Fruit fly (Drosophila melanogaster): ENCODE data around the gene Arts.

Gene Arts

DNA sequence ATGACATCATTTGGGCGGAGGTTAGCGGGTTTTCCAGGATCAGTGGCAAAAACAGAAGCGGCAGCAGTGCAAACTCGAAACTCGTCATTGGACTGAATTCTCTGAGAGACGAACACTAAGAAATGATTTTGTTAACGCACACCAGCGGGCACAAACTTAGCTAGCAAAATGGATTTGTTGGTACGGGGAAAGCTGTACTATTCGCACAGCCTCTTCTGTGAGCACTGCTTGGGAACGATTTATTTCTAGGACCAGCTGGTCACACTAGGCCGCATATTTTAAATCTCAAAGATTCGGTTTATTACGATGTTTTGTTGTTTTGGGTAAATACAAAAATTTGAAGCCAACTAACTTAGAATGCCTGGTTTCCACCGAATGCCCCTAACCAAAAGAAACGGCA, 6.5 kb downstream of the Arts start, which contains the start of gene CG4098 (continued):
- TF ChIP-seq CG14050 (GFP tag; IDR thresholded peaks at IDR 0.05): peak; percentile 51; the same call in 2 of the 3 replicates
- peak; percentile 10 for TF ChIP-seq ftz-f1 (GFP tag; optimal IDR thresholded peaks at IDR 0.05)
- TF ChIP-seq bsh (GFP tag; optimal IDR thresholded peaks at IDR 0.05): peak in 1 of 2 experiments; percentile 47
- TF ChIP-seq CG12155 (GFP tag; optimal IDR thresholded peaks at IDR 0.05): peak; percentile 58
- TF ChIP-seq D19B (GFP tag; optimal IDR thresholded peaks at IDR 0.05): no peak
- peak; percentile 1 for TF ChIP-seq Oli (tag; optimal IDR thresholded peaks at IDR 0.05)
- TF ChIP-seq CG9437 (GFP tag; optimal IDR thresholded peaks at IDR 0.05): no peak
- no peak for TF ChIP-seq Lpt (GFP tag; optimal IDR thresholded peaks at IDR 0.05)
- no peak for TF ChIP-seq CG4820 (GFP tag; optimal IDR thresholded peaks at IDR 0.05)
- 0 out of 2 replicates have a peak, but pooled peaks have one; percentile 9 for TF ChIP-seq CG10321 (GFP tag; IDR thresholded peaks at IDR 0.05)
- peak; percentile 52; the same call in 1 of the 2 replicates for TF ChIP-seq CG32767 (GFP tag; IDR thresholded peaks at IDR 0.05)
- TF ChIP-seq CG11398 (GFP tag; optimal IDR thresholded peaks at IDR 0.05): no peak
- peak; percentile 24 for TF ChIP-seq CG12071 (GFP tag; optimal IDR thresholded peaks at IDR 0.05)
- peak; percentile 47 for TF ChIP-seq CG34376 (GFP tag; optimal IDR thresholded peaks at IDR 0.05)
- 0 out of 3 replicates have a peak, but pooled peaks have one; percentile 10 for TF ChIP-seq Doc3 (GFP tag; IDR thresholded peaks at IDR 0.05; ENCODE audit: partially characterized antibody)
- TF ChIP-seq phol (tag; optimal IDR thresholded peaks at IDR 0.05): peak; percentile 25
- no peak for TF ChIP-seq Mad (GFP tag; optimal IDR thresholded peaks at IDR 0.05)
- peak; percentile 9 for TF ChIP-seq Fer2 (tag; optimal IDR thresholded peaks at IDR 0.05)
- peak; percentile 71 to 72 for TF ChIP-seq dpn (GFP tag; optimal IDR thresholded peaks at IDR 0.05)
- TF ChIP-seq Med (GFP tag): peak; percentile 96
- peak; percentile 99 for TF ChIP-seq CG11696 (GFP tag; IDR thresholded peaks at IDR 0.05)
- peak; percentile 91 for TF ChIP-seq Rfx (GFP tag; IDR thresholded peaks at IDR 0.05)
- peak; percentile 64 for TF ChIP-seq CG11247 (GFP tag; IDR thresholded peaks at IDR 0.05)
- TF ChIP-seq grau (tag; optimal IDR thresholded peaks at IDR 0.05): peak; percentile 59
- peak; percentile 78 for TF ChIP-seq CG16779 (GFP tag; IDR thresholded peaks at IDR 0.05)
- peak; percentile 38 for TF ChIP-seq CG10209 (GFP tag; optimal IDR thresholded peaks at IDR 0.05)
- no peak for TF ChIP-seq Hand (GFP tag; optimal IDR thresholded peaks at IDR 0.05)
- TF ChIP-seq CG3726 (GFP tag; IDR thresholded peaks at IDR 0.05): 0 out of 3 replicates have a peak, but pooled peaks have one; percentile 65
- TF ChIP-seq CG3847 (GFP tag; IDR thresholded peaks at IDR 0.05): peak; percentile 93
- TF ChIP-seq CG12391 (tag; optimal IDR thresholded peaks at IDR 0.05): peak; percentile 53
- TF ChIP-seq lov (optimal IDR thresholded peaks at IDR 0.05): no peak
- 0 out of 3 replicates have a peak, but pooled peaks have one; percentile 9 for TF ChIP-seq lov (GFP tag; IDR thresholded peaks at IDR 0.05)
- TF ChIP-seq CG17328 (GFP tag; IDR thresholded peaks at IDR 0.05): peak; percentile 71
- TF ChIP-seq kay (GFP tag; optimal IDR thresholded peaks at IDR 0.05): peak; percentile 2
- TF ChIP-seq CG31441 (GFP tag; IDR thresholded peaks at IDR 0.05): peak; percentile 11; the same call in 1 of the 2 replicates
- TF ChIP-seq B-H1 (GFP tag; IDR thresholded peaks at IDR 0.05): peak; percentile 24; the same call in 2 of the 3 replicates
- peak; percentile 83 for TF ChIP-seq sens (GFP tag)
- TF ChIP-seq pzg (GFP tag; optimal IDR thresholded peaks at IDR 0.05): peak; percentile 68
- peak; percentile 32; the same call in 1 of the 2 replicates for TF ChIP-seq esg (GFP tag; conservative IDR thresholded peaks at IDR 0.05)
- peak; percentile 18 for TF ChIP-seq nmo (GFP tag; optimal IDR thresholded peaks at IDR 0.05)
- peak; percentile 46 for TF ChIP-seq CG12744 (GFP tag; optimal IDR thresholded peaks at IDR 0.05)
- peak; percentile 54 for TF ChIP-seq Fer3 (tag; optimal IDR thresholded peaks at IDR 0.05)
- TF ChIP-seq CG10366 (GFP tag; IDR thresholded peaks at IDR 0.05): peak; percentile 76
- TF ChIP-seq Myb (GFP tag; optimal IDR thresholded peaks at IDR 0.05): peak; percentile 61
- TF ChIP-seq Drgx (GFP tag; IDR thresholded peaks at IDR 0.05): peak; percentile 81
- TF ChIP-seq CG10462 (GFP tag; optimal IDR thresholded peaks at IDR 0.05): no peak
- TF ChIP-seq Aef1 (GFP tag; IDR thresholded peaks at IDR 0.05): peak; percentile 58
- no peak for TF ChIP-seq CG5180 (GFP tag; optimal IDR thresholded peaks at IDR 0.05)
- peak; percentile 67 for TF ChIP-seq Xrp1 (GFP tag; IDR thresholded peaks at IDR 0.05)
- TF ChIP-seq Mes4 (GFP tag; optimal IDR thresholded peaks at IDR 0.05): peak; percentile 13
- TF ChIP-seq MTF-1 (GFP tag; optimal IDR thresholded peaks at IDR 0.05; ENCODE audit: borderline replicate concordance): peak; percentile 24

All from whole organism, embryonic.